Fruit fly (Drosophila melanogaster): ENCODE data around the gene Rpt3R.

The Rpt3R gene

DNA sequence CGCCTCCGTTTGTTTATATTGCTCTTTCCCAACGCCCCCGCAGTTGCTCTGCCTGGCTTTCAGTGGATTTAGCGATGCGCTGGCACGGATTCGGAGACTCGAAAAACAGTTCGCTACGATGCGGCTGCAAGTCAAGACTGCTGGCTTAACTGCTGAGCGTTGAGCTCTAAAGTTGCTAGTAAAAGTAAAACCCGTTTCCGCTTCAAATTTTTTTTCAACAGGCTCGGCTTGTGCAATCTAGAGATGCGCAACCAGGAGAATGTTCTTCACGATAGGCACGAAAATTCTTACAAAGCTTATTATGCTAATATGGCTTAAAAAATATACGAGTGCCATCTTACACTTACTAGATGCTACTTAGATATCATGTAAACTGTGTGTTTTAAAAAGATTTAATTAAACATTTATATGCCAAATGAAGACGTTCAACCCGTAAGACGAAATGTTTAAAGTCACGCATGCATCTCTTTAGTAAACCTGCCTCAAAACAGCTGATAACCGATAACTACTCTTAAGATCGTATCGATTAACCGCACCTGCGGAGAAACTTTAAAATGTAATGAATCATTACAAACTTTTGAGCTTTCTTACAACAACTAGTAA, 8.9 kb downstream of the Rpt3R start, which contains the start of gene CG12948 (continued):
- TF ChIP-seq Xbp1 (GFP tag; optimal IDR thresholded peaks at IDR 0.05) (peak; percentile 55), Fer3 (tag; optimal IDR thresholded peaks at IDR 0.05) (peak; percentile 55), en (GFP tag; optimal IDR thresholded peaks at IDR 0.05) (no peak), pum (GFP tag; optimal IDR thresholded peaks at IDR 0.05) (peak; percentile 16), hbn (GFP tag; IDR thresholded peaks at IDR 0.05; ENCODE audit: partially characterized antibody) (peak; percentile 95), CG5953 (GFP tag; IDR thresholded peaks at IDR 0.05) (no peak), Hmr (GFP tag; optimal IDR thresholded peaks at IDR 0.05) (no peak), CG4854 (GFP tag; optimal IDR thresholded peaks at IDR 0.05) (peak; percentile 9), sens-2 (GFP tag; IDR thresholded peaks at IDR 0.05) (no peak), esg (GFP tag; conservative IDR thresholded peaks at IDR 0.05) (peak; percentile 42), sc (optimal IDR thresholded peaks at IDR 0.05) (no peak), sc (GFP tag; optimal IDR thresholded peaks at IDR 0.05) (no peak), h (optimal IDR thresholded peaks at IDR 0.05) (no peak), vfl (GFP tag; optimal IDR thresholded peaks at IDR 0.05) (peak; percentile 39), crc (GFP tag; optimal IDR thresholded peaks at IDR 0.05) (peak; percentile 29), CG13123 (GFP tag; optimal IDR thresholded peaks at IDR 0.05) (no peak), CG18262 (tag; optimal IDR thresholded peaks at IDR 0.05) (peak; percentile 52), Sry-δ (GFP tag; optimal IDR thresholded peaks at IDR 0.05) (peak; percentile 83), Ets97D (GFP tag; optimal IDR thresholded peaks at IDR 0.05) (peak; percentile 46), CG32772 (GFP tag; IDR thresholded peaks at IDR 0.05) (no peak; the same call in 1 of the 2 replicates), nerfin-1 (tag; optimal IDR thresholded peaks at IDR 0.05) (peak; percentile 49), CG18764 (GFP tag; optimal IDR thresholded peaks at IDR 0.05) (no peak), Antp (GFP tag; optimal IDR thresholded peaks at IDR 0.05) (peak; percentile 41), gsb-n (tag; optimal IDR thresholded peaks at IDR 0.05) (no peak), CG17328 (GFP tag; IDR thresholded peaks at IDR 0.05) (no peak), Adf1 (GFP tag; IDR thresholded peaks at IDR 0.05) (peak; percentile 26; the same call in 1 of the 2 replicates), CG14014 (GFP tag; IDR thresholded peaks at IDR 0.05) (peak; percentile 53), sd (tag; optimal IDR thresholded peaks at IDR 0.05) (no peak), rib (GFP tag; IDR thresholded peaks at IDR 0.05) (no peak), cg (GFP tag; optimal IDR thresholded peaks at IDR 0.05) (no peak), CG1233 (GFP tag; optimal IDR thresholded peaks at IDR 0.05) (no peak), CG5245 (GFP tag; optimal IDR thresholded peaks at IDR 0.05) (peak; percentile 25), Vsx1 (GFP tag; optimal IDR thresholded peaks at IDR 0.05) (no peak), CG5180 (GFP tag; optimal IDR thresholded peaks at IDR 0.05) (no peak), tgo (GFP tag; IDR thresholded peaks at IDR 0.05) (0 out of 3 replicates have a peak, but pooled peaks have one; percentile 40), pnt (GFP tag; optimal IDR thresholded peaks at IDR 0.05) (peak; percentile 25), CG6272 (GFP tag; IDR thresholded peaks at IDR 0.05) (peak; percentile 46; the same call in 1 of the 2 replicates), D19A (tag; optimal IDR thresholded peaks at IDR 0.05) (no peak), Kr (GFP tag; optimal IDR thresholded peaks at IDR 0.05) (no peak), CG8944 (GFP tag; optimal IDR thresholded peaks at IDR 0.05) (peak; percentile 21), CG16813 (GFP tag; IDR thresholded peaks at IDR 0.05; ENCODE audit: partially characterized antibody) (peak; percentile 89), CG14441 (GFP tag; IDR thresholded peaks at IDR 0.05) (0 out of 2 replicates have a peak, but pooled peaks have one; percentile 10), CG9876 (GFP tag; optimal IDR thresholded peaks at IDR 0.05) (no peak), CG4282 (GFP tag; optimal IDR thresholded peaks at IDR 0.05) (no peak), Sry-β (GFP tag; optimal IDR thresholded peaks at IDR 0.05) (peak; percentile 90), al (GFP tag; IDR thresholded peaks at IDR 0.05) (peak; percentile 42; the same call in 1 of the 2 replicates), cato (GFP tag; optimal IDR thresholded peaks at IDR 0.05; ENCODE audit: borderline replicate concordance) (no peak), CG11504 (tag; optimal IDR thresholded peaks at IDR 0.05) (no peak), bowl (GFP tag; IDR thresholded peaks at IDR 0.05) (no peak), Scr (GFP tag; IDR thresholded peaks at IDR 0.05; ENCODE audit: partially characterized antibody) (peak; percentile 96), Med (GFP tag) (peak; percentile 91)
